Worm (Caenorhabditis elegans): Measurements from ENCODE around the gene F46B3.7.

ce11 chrV:20663736-20664135 is 45.2 kb upstream of the F46B3.7 start:
- no peak for TF ChIP-seq pha-4 (tag; optimal IDR thresholded peaks at IDR 0.05)
- TF ChIP-seq blmp-1 (tag; optimal IDR thresholded peaks at IDR 0.05) = peak; percentile 18
- TF ChIP-seq unc-62 (GFP tag; optimal IDR thresholded peaks at IDR 0.05) = no peak
- no peak for TF ChIP-seq nhr-28 (tag; optimal IDR thresholded peaks at IDR 0.05)
- no peak for TF ChIP-seq hlh-1 (tag; optimal IDR thresholded peaks at IDR 0.05)
- TF ChIP-seq mep-1 (tag; optimal IDR thresholded peaks at IDR 0.05) = no peak
- TF ChIP-seq M03D4.4 (tag; optimal IDR thresholded peaks at IDR 0.05) = no peak
- no peak for TF ChIP-seq nhr-12 (tag; optimal IDR thresholded peaks at IDR 0.05)
- no peak for TF ChIP-seq unc-39 (tag; optimal IDR thresholded peaks at IDR 0.05)
- TF ChIP-seq lsy-2 (tag; optimal IDR thresholded peaks at IDR 0.05) = no peak
- TF ChIP-seq bed-3 (GFP tag; optimal IDR thresholded peaks at IDR 0.05) = no peak

All from whole organism, mixed stage, embryonic.